Fruit fly (Drosophila melanogaster): ENCODE data around the gene CG7824.
A peak's percentile ranks its signal among the peaks of the same experiment; 100 is the strongest.

The CG7824 gene

DNA sequence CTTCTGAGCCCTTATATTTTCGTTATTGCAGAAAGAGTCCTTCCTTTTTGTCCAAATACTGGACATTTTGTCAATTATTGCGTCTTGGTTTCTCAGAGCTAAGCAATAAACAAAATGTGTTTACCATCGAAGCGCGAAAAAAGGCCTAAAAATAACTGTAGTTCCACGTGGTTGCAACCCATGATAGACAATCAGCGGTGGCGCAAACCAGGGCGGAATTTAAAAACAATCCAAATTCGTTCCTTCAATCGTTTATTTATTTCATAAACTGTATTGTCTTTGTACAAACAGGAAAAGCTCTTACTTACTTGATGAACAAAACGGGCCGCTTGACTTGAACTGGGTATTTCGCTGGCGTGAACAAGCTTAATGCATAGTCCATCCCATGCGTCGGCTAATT, at the start of gene CG7824:
CG7824 (minus strand) TSS at position 131 of the 400 bp plus-strand sequence.
- TF ChIP-seq CG1621 (tag; optimal IDR thresholded peaks at IDR 0.05) (peak; percentile 41), cyc (GFP tag; optimal IDR thresholded peaks at IDR 0.05) (no peak), CG32006 (GFP tag; optimal IDR thresholded peaks at IDR 0.05) (no peak), net (GFP tag; optimal IDR thresholded peaks at IDR 0.05) (no peak)

DNA sequence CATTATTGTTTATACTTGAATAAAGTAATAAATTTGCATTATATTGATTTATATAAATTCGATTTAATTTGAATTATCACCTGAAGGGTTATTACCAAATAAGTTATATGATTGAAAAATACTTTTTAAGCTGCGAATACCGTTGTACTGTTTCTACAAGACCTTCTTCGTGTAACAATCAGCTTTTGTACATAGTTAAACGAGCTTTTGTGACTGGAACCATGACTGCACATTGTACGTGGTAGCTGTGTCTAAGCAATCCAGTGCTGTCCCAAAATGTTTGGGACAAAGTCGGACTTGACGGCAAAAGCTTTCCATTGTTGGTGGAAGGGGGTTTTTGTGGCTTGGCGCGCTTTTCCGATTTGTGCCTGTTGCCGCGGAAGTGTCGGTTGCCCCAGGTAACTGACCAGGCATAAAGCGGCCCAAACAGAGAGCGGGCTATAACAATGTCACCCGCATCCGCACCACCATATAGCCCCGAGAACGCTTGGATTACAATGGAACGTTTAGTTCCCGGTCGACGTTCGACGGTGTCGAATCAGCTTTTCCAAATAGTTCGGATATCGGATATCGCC, 49.0 kb upstream of the CG7824 start, which contains the start of gene CG31036:
CG31036 (plus strand) TSS at position 507 of the 575 bp plus-strand sequence.
- TF ChIP-seq acj6 (GFP tag; optimal IDR thresholded peaks at IDR 0.05) (no peak), CG31627 (GFP tag; optimal IDR thresholded peaks at IDR 0.05) (no peak), CG8119 (GFP tag; IDR thresholded peaks at IDR 0.05) (no peak), ss (GFP tag; optimal IDR thresholded peaks at IDR 0.05) (no peak), topi (GFP tag; optimal IDR thresholded peaks at IDR 0.05) (no peak), CG6854 (GFP tag; optimal IDR thresholded peaks at IDR 0.05) (no peak), vri (GFP tag; optimal IDR thresholded peaks at IDR 0.05) (no peak), dsx (GFP tag; optimal IDR thresholded peaks at IDR 0.05; ENCODE audit: poor library complexity, severe bottlenecking) (no peak), Ets21C (GFP tag; optimal IDR thresholded peaks at IDR 0.05) (no peak), Hr39 (GFP tag; optimal IDR thresholded peaks at IDR 0.05) (no peak), Sox14 (GFP tag; optimal IDR thresholded peaks at IDR 0.05) (no peak), CG11294 (GFP tag; IDR thresholded peaks at IDR 0.05) (no peak), CG10631 (GFP tag; optimal IDR thresholded peaks at IDR 0.05) (no peak), Gug (GFP tag; IDR thresholded peaks at IDR 0.05) (no peak), Eip93F (GFP tag; optimal IDR thresholded peaks at IDR 0.05) (no peak), fkh (GFP tag; optimal IDR thresholded peaks at IDR 0.05) (no peak)

DNA sequence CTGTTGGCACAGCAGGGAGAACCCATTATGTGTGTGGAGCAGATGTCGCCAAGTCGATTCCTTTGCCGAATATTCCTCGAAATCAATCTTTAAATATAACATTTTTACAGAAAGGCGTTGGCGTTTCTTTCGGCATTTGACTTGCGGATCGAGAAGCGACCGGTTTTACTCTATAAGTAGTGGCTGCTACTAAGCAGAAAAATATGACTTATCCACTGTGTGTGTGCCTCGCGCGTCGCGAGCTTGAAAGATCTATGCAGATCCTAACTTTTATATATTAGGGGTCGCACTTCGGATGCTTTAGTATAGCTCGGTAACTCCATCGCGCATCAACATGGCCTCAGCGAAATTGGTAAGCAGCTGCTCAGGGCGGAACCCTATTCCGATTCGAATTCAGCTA, 46.4 kb upstream of the CG7824 start, which contains the start of gene CG15515:
CG15515 (plus strand) TSS at position 301 of the 400 bp plus-strand sequence.
- TF ChIP-seq CG10669 (GFP tag; optimal IDR thresholded peaks at IDR 0.05) (no peak), Ets96B (tag; optimal IDR thresholded peaks at IDR 0.05) (no peak), Eip78C (GFP tag) (peak; percentile 33), CG6163 (GFP tag; IDR thresholded peaks at IDR 0.05) (no peak), CG31627 (GFP tag; optimal IDR thresholded peaks at IDR 0.05) (no peak), Lpt (GFP tag; optimal IDR thresholded peaks at IDR 0.05) (no peak), spab (GFP tag; optimal IDR thresholded peaks at IDR 0.05) (no peak), topi (GFP tag; optimal IDR thresholded peaks at IDR 0.05) (no peak)

DNA sequence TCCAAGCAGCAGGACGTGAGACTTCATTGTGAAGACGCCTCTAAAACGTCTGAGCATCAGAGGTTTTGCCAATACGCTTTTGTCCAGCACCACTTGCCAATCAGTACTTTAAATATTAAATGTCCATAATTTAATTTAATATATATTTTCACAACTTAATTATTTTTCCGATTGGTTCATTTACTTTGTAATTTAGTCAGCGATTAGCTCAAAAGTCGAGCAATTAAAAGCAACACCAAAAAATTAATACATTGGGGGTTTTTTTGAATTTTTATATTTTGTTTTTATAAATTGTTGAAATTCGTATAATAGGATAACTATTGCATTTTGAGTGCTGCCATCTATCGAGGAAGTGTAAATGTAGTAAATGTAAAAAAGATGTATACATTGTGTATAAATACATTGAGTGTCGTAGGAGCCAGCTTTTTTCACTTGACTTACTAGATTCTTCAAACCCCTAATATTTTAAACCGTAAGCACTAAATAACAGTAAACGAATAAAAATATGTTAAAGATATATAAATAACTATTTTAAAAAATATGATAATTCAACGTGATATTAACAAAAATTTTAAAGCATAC, 45.1 kb upstream of the CG7824 start, which contains the start of gene CG15517:
CG15517 (minus strand) TSS at position 51 of the 582 bp plus-strand sequence.
- TF ChIP-seq fd59A (GFP tag; optimal IDR thresholded peaks at IDR 0.05) (no peak), Hr39 (GFP tag; optimal IDR thresholded peaks at IDR 0.05) (peak; percentile 2), Eip78C (GFP tag) (peak; percentile 60), fkh (GFP tag; optimal IDR thresholded peaks at IDR 0.05) (peak; percentile 30), CG11294 (GFP tag; IDR thresholded peaks at IDR 0.05) (no peak), svp (GFP tag) (no peak), cyc (GFP tag; optimal IDR thresholded peaks at IDR 0.05) (peak; percentile 11)

DNA sequence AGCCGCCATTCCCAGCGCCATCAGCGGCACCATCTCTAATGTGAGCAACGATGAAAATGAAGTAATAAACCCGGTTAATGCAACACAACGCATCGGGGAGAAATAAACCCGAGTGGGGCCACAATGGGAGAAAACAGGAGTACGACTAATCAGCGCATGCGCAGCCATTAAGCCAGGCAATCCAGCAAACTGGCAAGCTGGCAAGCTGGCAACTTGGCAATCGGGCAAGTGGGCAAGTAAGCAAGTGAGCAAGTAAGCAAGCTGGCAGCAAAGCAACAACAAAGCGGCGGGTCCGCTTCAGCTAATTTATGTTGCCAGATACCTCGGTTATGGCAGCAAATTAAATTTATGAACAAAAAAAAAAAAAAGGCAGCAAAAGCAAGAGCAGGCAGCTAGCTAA, 40.9 kb upstream of the CG7824 start:
- TF ChIP-seq CG8319 (GFP tag; optimal IDR thresholded peaks at IDR 0.05) (no peak), CG11902 (GFP tag; optimal IDR thresholded peaks at IDR 0.05) (no peak), Eip78C (GFP tag) (no peak), Met (GFP tag; optimal IDR thresholded peaks at IDR 0.05) (no peak), CG6163 (GFP tag; IDR thresholded peaks at IDR 0.05) (no peak), fd85E (GFP tag; optimal IDR thresholded peaks at IDR 0.05) (no peak), Hr39 (GFP tag; optimal IDR thresholded peaks at IDR 0.05) (no peak), CG3919 (GFP tag; optimal IDR thresholded peaks at IDR 0.05) (no peak), CG16779 (tag; optimal IDR thresholded peaks at IDR 0.05) (no peak), vri (GFP tag; optimal IDR thresholded peaks at IDR 0.05) (no peak), Eip93F (GFP tag; optimal IDR thresholded peaks at IDR 0.05) (no peak), dsx (GFP tag; optimal IDR thresholded peaks at IDR 0.05; ENCODE audit: poor library complexity, severe bottlenecking) (no peak), lz (GFP tag; optimal IDR thresholded peaks at IDR 0.05) (no peak), CG3032 (tag; optimal IDR thresholded peaks at IDR 0.05) (no peak), fkh (GFP tag; optimal IDR thresholded peaks at IDR 0.05) (no peak), esn (GFP tag; optimal IDR thresholded peaks at IDR 0.05) (no peak), CG15336 (GFP tag; IDR thresholded peaks at IDR 0.05) (no peak), achi (GFP tag; optimal IDR thresholded peaks at IDR 0.05) (no peak)
